Fruit fly (Drosophila melanogaster): ENCODE data around the gene CG18088.

The CG18088 gene

dm6 chr2L:8937003-8937402 lies 30.3 kb upstream of the CG18088 start, which contains the start of gene Tsp29Fb (continued):
- TF ChIP-seq cas (GFP tag; IDR thresholded peaks at IDR 0.05) (0 out of 2 replicates have a peak, but pooled peaks have one; percentile 34), so (GFP tag; IDR thresholded peaks at IDR 0.05) (peak; percentile 76; the same call in 1 of the 3 replicates), CG10959 (GFP tag; IDR thresholded peaks at IDR 0.05) (no peak), z (GFP tag; IDR thresholded peaks at IDR 0.05) (no peak), CG8089 (GFP tag; optimal IDR thresholded peaks at IDR 0.05) (peak; percentile 4), Pdp1 (GFP tag; optimal IDR thresholded peaks at IDR 0.05) (peak; percentile 47 to 59), CG30403 (GFP tag; optimal IDR thresholded peaks at IDR 0.05) (peak; percentile 87), CG8281 (tag; optimal IDR thresholded peaks at IDR 0.05) (peak; percentile 37), lola (GFP tag; optimal IDR thresholded peaks at IDR 0.05) (no peak), CG9727 (GFP tag; optimal IDR thresholded peaks at IDR 0.05) (peak; percentile 77), rib (GFP tag; IDR thresholded peaks at IDR 0.05) (no peak), CG7556 (GFP tag; optimal IDR thresholded peaks at IDR 0.05) (peak; percentile 84), CG12071 (GFP tag; optimal IDR thresholded peaks at IDR 0.05) (peak; percentile 56), CG12104 (GFP tag; optimal IDR thresholded peaks at IDR 0.05) (peak; percentile 69), grau (tag; optimal IDR thresholded peaks at IDR 0.05) (peak; percentile 87), Mrtf (GFP tag; IDR thresholded peaks at IDR 0.05) (peak; percentile 61; the same call in 2 of the 3 replicates), fd96Cb (tag; optimal IDR thresholded peaks at IDR 0.05) (peak; percentile 75), ap (GFP tag; IDR thresholded peaks at IDR 0.05) (peak; percentile 35; the same call in 1 of the 2 replicates), sima (GFP tag; optimal IDR thresholded peaks at IDR 0.05) (no peak), CG32767 (GFP tag; IDR thresholded peaks at IDR 0.05) (peak; percentile 19; the same call in 1 of the 2 replicates), wdn (GFP tag; IDR thresholded peaks at IDR 0.05) (no peak), CG10543 (GFP tag; optimal IDR thresholded peaks at IDR 0.05) (peak; percentile 77), CG17612 (GFP tag; IDR thresholded peaks at IDR 0.05) (no peak), Taf1 (GFP tag; IDR thresholded peaks at IDR 0.05) (peak; percentile 23; the same call in 1 of the 2 replicates), sim (GFP tag; IDR thresholded peaks at IDR 0.05) (no peak), repo (GFP tag; optimal IDR thresholded peaks at IDR 0.05) (no peak), chinmo (GFP tag; IDR thresholded peaks at IDR 0.05; ENCODE audit: partially characterized antibody) (no peak), insv (GFP tag; optimal IDR thresholded peaks at IDR 0.05) (no peak), da (GFP tag; optimal IDR thresholded peaks at IDR 0.05) (no peak), unpg (GFP tag; optimal IDR thresholded peaks at IDR 0.05) (peak; percentile 79), CG9797 (GFP tag; optimal IDR thresholded peaks at IDR 0.05) (no peak), ash1 (GFP tag; optimal IDR thresholded peaks at IDR 0.05) (no peak), CG6254 (GFP tag; optimal IDR thresholded peaks at IDR 0.05) (no peak), CG6791 (GFP tag; IDR thresholded peaks at IDR 0.05; ENCODE audit: partially characterized antibody) (no peak), NfI (GFP tag; optimal IDR thresholded peaks at IDR 0.05) (peak; percentile 73), CG7963 (GFP tag; IDR thresholded peaks at IDR 0.05; ENCODE audit: partially characterized antibody) (no peak), Dad (GFP tag; optimal IDR thresholded peaks at IDR 0.05) (peak; percentile 20), CG10979 (tag; optimal IDR thresholded peaks at IDR 0.05) (peak; percentile 57), hbn (GFP tag; IDR thresholded peaks at IDR 0.05; ENCODE audit: partially characterized antibody) (no peak), hb (GFP tag; IDR thresholded peaks at IDR 0.05; ENCODE audit: partially characterized antibody) (no peak), Adf1 (GFP tag; IDR thresholded peaks at IDR 0.05) (peak; percentile 50; the same call in 1 of the 2 replicates), CG6813 (GFP tag; optimal IDR thresholded peaks at IDR 0.05) (peak; percentile 54), CG3065 (GFP tag; optimal IDR thresholded peaks at IDR 0.05) (no peak), org-1 (GFP tag; optimal IDR thresholded peaks at IDR 0.05) (peak; percentile 71), HmgD (GFP tag; optimal IDR thresholded peaks at IDR 0.05) (no peak), CG13123 (GFP tag; optimal IDR thresholded peaks at IDR 0.05) (no peak)

Data from whole organism, embryonic.